Worm (Caenorhabditis elegans): Measurements from ENCODE around the gene odr-8.

ce11 chrIV:6572655-6573054, 9.8 kb downstream of the odr-8 start:
- TF ChIP-seq lin-13 (GFP tag; optimal IDR thresholded peaks at IDR 0.05) (no peak), aly-2 (tag; optimal IDR thresholded peaks at IDR 0.05) (no peak), dve-1 (tag; optimal IDR thresholded peaks at IDR 0.05; ENCODE audit: insufficient read depth) (no peak), unc-62 (GFP tag; optimal IDR thresholded peaks at IDR 0.05 in 1 of 2) (no peak), unc-62 (tag; optimal IDR thresholded peaks at IDR 0.05) (no peak), ama-1 (optimal IDR thresholded peaks at IDR 0.05) (no peak), hlh-30 (tag; optimal IDR thresholded peaks at IDR 0.05; ENCODE audit: insufficient read depth) (no peak), zag-1 (tag; optimal IDR thresholded peaks at IDR 0.05) (no peak), nhr-28 (tag; optimal IDR thresholded peaks at IDR 0.05) (peak; percentile 10), jun-1 (tag; optimal IDR thresholded peaks at IDR 0.05) (no peak), nhr-76 (tag; optimal IDR thresholded peaks at IDR 0.05) (no peak), nhr-48 (tag; optimal IDR thresholded peaks at IDR 0.05) (no peak), nhr-237 (tag; optimal IDR thresholded peaks at IDR 0.05) (no peak), mes-2 (tag; optimal IDR thresholded peaks at IDR 0.05; ENCODE audit: poor library complexity, severe bottlenecking) (no peak)
